3 fruit fly cellular contexts compared by ENCODE assay signal in the genomic region with DNA sequence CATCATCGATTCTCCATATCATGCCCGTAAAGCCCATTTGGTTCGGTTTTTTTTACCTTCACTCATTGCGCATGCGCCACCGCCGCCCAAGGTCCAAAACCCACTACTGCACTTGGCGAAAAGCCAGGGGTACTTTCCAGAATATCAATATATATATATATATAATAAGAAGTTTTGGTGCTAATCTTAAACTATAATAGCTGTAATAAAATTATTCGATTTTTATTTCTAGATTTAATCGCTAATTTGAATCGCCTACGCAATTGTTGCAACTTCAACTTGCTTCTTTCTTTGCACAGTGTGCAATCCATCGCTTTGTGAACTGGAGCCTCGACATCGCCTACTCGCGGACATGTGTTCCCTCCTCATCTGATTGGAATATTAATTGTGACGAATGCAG.
A peak's percentile ranks its signal among the peaks of the same experiment; 100 is the strongest.
TF ChIP-seq lines count a peak whose summit lies in the region.

No protein-coding gene starts in this region.

TF ChIP-seq in whole organism, embryonic, 481 proteins besides CTCF, POLR2A, EP300 and RAD21 (continued from another document and continues in another):
- TF ChIP-seq kay (GFP tag; optimal IDR thresholded peaks at IDR 0.05; lab: Kevin White, UChicago) = no peak
- TF ChIP-seq CG10267 (tag; optimal IDR thresholded peaks at IDR 0.05; lab: Kevin White, UChicago) = no peak
- peak in 1 of 3 experiments; percentile 24 for TF ChIP-seq lola (GFP tag; optimal IDR thresholded peaks at IDR 0.05; lab: Kevin White, UChicago)
- TF ChIP-seq CG2889 (GFP tag; IDR thresholded peaks at IDR 0.05; lab: Robert Waterston, UW) = no peak
- peak; percentile 16 for TF ChIP-seq CG12391 (tag; optimal IDR thresholded peaks at IDR 0.05; lab: Kevin White, UChicago)
- peak; percentile 9; the same call in 1 of the 2 replicates for TF ChIP-seq Drgx (GFP tag; IDR thresholded peaks at IDR 0.05; lab: Robert Waterston, UW)
- TF ChIP-seq Myb (GFP tag; optimal IDR thresholded peaks at IDR 0.05; lab: Kevin White, UChicago) = no peak
- TF ChIP-seq CG8765 (GFP tag; IDR thresholded peaks at IDR 0.05; lab: Robert Waterston, UW) = no peak
- no peak for TF ChIP-seq Oli (tag; optimal IDR thresholded peaks at IDR 0.05; lab: Kevin White, UChicago)
- no peak for TF ChIP-seq CG10654 (GFP tag; optimal IDR thresholded peaks at IDR 0.05; lab: Kevin White, UChicago)
- no peak for TF ChIP-seq hb (GFP tag; IDR thresholded peaks at IDR 0.05; lab: Robert Waterston, UW; ENCODE audit: partially characterized antibody)
- TF ChIP-seq ash1 (GFP tag; optimal IDR thresholded peaks at IDR 0.05; lab: Kevin White, UChicago) = no peak
- no peak for TF ChIP-seq jing (GFP tag; optimal IDR thresholded peaks at IDR 0.05; lab: Kevin White, UChicago)
- TF ChIP-seq dati (GFP tag; IDR thresholded peaks at IDR 0.05; lab: Robert Waterston, UW) = no peak
- TF ChIP-seq knrl (GFP tag; IDR thresholded peaks at IDR 0.05; lab: Robert Waterston, UW; ENCODE audit: partially characterized antibody) = no peak
- no peak for TF ChIP-seq twi (tag; optimal IDR thresholded peaks at IDR 0.05; lab: Kevin White, UChicago)
- TF ChIP-seq Stat92E (GFP tag; optimal IDR thresholded peaks at IDR 0.05; lab: Kevin White, UChicago) = no peak
- TF ChIP-seq Lpt (GFP tag; optimal IDR thresholded peaks at IDR 0.05; lab: Kevin White, UChicago) = no peak
- TF ChIP-seq ara (GFP tag; IDR thresholded peaks at IDR 0.05; lab: Robert Waterston, UW) = peak; percentile 23; the same call in 1 of the 2 replicates
- TF ChIP-seq CG10979 (tag; optimal IDR thresholded peaks at IDR 0.05; lab: Kevin White, UChicago) = peak; percentile 42
- 0 out of 2 replicates have a peak, but pooled peaks have one; percentile 9 for TF ChIP-seq lmd (GFP tag; IDR thresholded peaks at IDR 0.05; lab: Robert Waterston, UW)
- TF ChIP-seq z (GFP tag; IDR thresholded peaks at IDR 0.05; lab: Robert Waterston, UW) = no peak
- TF ChIP-seq tio (GFP tag; optimal IDR thresholded peaks at IDR 0.05; lab: Kevin White, UChicago) = no peak
- TF ChIP-seq CG8089 (GFP tag; optimal IDR thresholded peaks at IDR 0.05; lab: Kevin White, UChicago) = no peak
- no peak for TF ChIP-seq prd (optimal IDR thresholded peaks at IDR 0.05; lab: Kevin White, UChicago)
- TF ChIP-seq prd (GFP tag; IDR thresholded peaks at IDR 0.05; lab: Robert Waterston, UW) = no peak
- peak; percentile 14 for TF ChIP-seq CG6254 (GFP tag; optimal IDR thresholded peaks at IDR 0.05; lab: Kevin White, UChicago)
- TF ChIP-seq CG14710 (tag; optimal IDR thresholded peaks at IDR 0.05; lab: Kevin White, UChicago) = peak; percentile 20
- no peak for TF ChIP-seq Dfd (GFP tag; optimal IDR thresholded peaks at IDR 0.05; lab: Kevin White, UChicago)
- no peak for TF ChIP-seq ERR (GFP tag; optimal IDR thresholded peaks at IDR 0.05; lab: Kevin White, UChicago)
- no peak for TF ChIP-seq CG4617 (GFP tag; optimal IDR thresholded peaks at IDR 0.05; lab: Kevin White, UChicago; ENCODE audit: borderline replicate concordance)
- no peak for TF ChIP-seq vvl (GFP tag; IDR thresholded peaks at IDR 0.05; lab: Robert Waterston, UW)
- peak; percentile 31 for TF ChIP-seq Med (GFP tag; lab: Kevin White, UChicago)
- TF ChIP-seq CG2712 (tag; optimal IDR thresholded peaks at IDR 0.05; lab: Kevin White, UChicago) = peak; percentile 45
- no peak for TF ChIP-seq HmgD (GFP tag; optimal IDR thresholded peaks at IDR 0.05; lab: Kevin White, UChicago)
- no peak for TF ChIP-seq CG5953 (GFP tag; IDR thresholded peaks at IDR 0.05; lab: Robert Waterston, UW)
- no peak for TF ChIP-seq GATAe (GFP tag; conservative IDR thresholded peaks at IDR 0.05; lab: Robert Waterston, UW)
- TF ChIP-seq CG7987 (GFP tag; optimal IDR thresholded peaks at IDR 0.05; lab: Kevin White, UChicago) = no peak
- peak; percentile 6 for TF ChIP-seq CG15696 (tag; optimal IDR thresholded peaks at IDR 0.05; lab: Kevin White, UChicago)
- TF ChIP-seq gsb-n (tag; optimal IDR thresholded peaks at IDR 0.05; lab: Kevin White, UChicago) = peak; percentile 5
- no peak for TF ChIP-seq CG11093 (GFP tag; IDR thresholded peaks at IDR 0.05; lab: Robert Waterston, UW)
- peak; percentile 23; the same call in 1 of the 3 replicates for TF ChIP-seq CG17361 (GFP tag; IDR thresholded peaks at IDR 0.05; lab: Robert Waterston, UW)
- TF ChIP-seq al (GFP tag; IDR thresholded peaks at IDR 0.05; lab: Robert Waterston, UW) = no peak

TF ChIP-seq in whole organism, prepupa, 60 proteins besides CTCF, POLR2A, EP300 and RAD21 (continued from another document):
- TF ChIP-seq CG34406 (GFP tag; optimal IDR thresholded peaks at IDR 0.05; lab: Kevin White, UChicago) = peak; percentile 37
- TF ChIP-seq svp (GFP tag; lab: Kevin White, UChicago) = peak; percentile 52
- peak; percentile 63 for TF ChIP-seq Eip78C (GFP tag; lab: Kevin White, UChicago)
- TF ChIP-seq salr (GFP tag; optimal IDR thresholded peaks at IDR 0.05; lab: Kevin White, UChicago) = no peak
- no peak for TF ChIP-seq CG11902 (GFP tag; optimal IDR thresholded peaks at IDR 0.05; lab: Kevin White, UChicago)
- TF ChIP-seq CG32006 (GFP tag; optimal IDR thresholded peaks at IDR 0.05; lab: Kevin White, UChicago) = peak; percentile 44
- TF ChIP-seq Blimp-1 (GFP tag; optimal IDR thresholded peaks at IDR 0.05; lab: Kevin White, UChicago) = no peak
- no peak for TF ChIP-seq CG1621 (tag; optimal IDR thresholded peaks at IDR 0.05; lab: Kevin White, UChicago)
- TF ChIP-seq CG10669 (GFP tag; optimal IDR thresholded peaks at IDR 0.05; lab: Kevin White, UChicago) = peak; percentile 61
- TF ChIP-seq Hr38 (GFP tag; optimal IDR thresholded peaks at IDR 0.05; lab: Kevin White, UChicago) = no peak
- no peak for TF ChIP-seq CG6854 (GFP tag; optimal IDR thresholded peaks at IDR 0.05; lab: Kevin White, UChicago)
- TF ChIP-seq Hr4 (GFP tag; optimal IDR thresholded peaks at IDR 0.05; lab: Kevin White, UChicago) = no peak
- TF ChIP-seq CG3919 (GFP tag; optimal IDR thresholded peaks at IDR 0.05; lab: Kevin White, UChicago) = peak; percentile 31
- TF ChIP-seq Ets21C (GFP tag; optimal IDR thresholded peaks at IDR 0.05; lab: Kevin White, UChicago) = no peak
- TF ChIP-seq OdsH (GFP tag; optimal IDR thresholded peaks at IDR 0.05; lab: Kevin White, UChicago) = peak; percentile 39
- TF ChIP-seq fkh (GFP tag; optimal IDR thresholded peaks at IDR 0.05; lab: Kevin White, UChicago) = no peak
- peak; percentile 58 for TF ChIP-seq CG9139 (GFP tag; optimal IDR thresholded peaks at IDR 0.05; lab: Kevin White, UChicago)
- no peak for TF ChIP-seq Gug (GFP tag; IDR thresholded peaks at IDR 0.05; lab: Robert Waterston, UW)
- no peak for TF ChIP-seq Eip75B (GFP tag; optimal IDR thresholded peaks at IDR 0.05; lab: Kevin White, UChicago)
- TF ChIP-seq CG16779 (tag; optimal IDR thresholded peaks at IDR 0.05; lab: Kevin White, UChicago) = no peak
- TF ChIP-seq CG11294 (GFP tag; IDR thresholded peaks at IDR 0.05; lab: Robert Waterston, UW) = no peak
- TF ChIP-seq topi (GFP tag; optimal IDR thresholded peaks at IDR 0.05; lab: Kevin White, UChicago) = no peak
- TF ChIP-seq fd59A (GFP tag; optimal IDR thresholded peaks at IDR 0.05; lab: Kevin White, UChicago) = peak; percentile 4
- TF ChIP-seq dac (GFP tag; optimal IDR thresholded peaks at IDR 0.05; lab: Kevin White, UChicago) = no peak
- TF ChIP-seq CG8632 (GFP tag; optimal IDR thresholded peaks at IDR 0.05; lab: Kevin White, UChicago) = peak; percentile 36
- TF ChIP-seq pdm3 (GFP tag; optimal IDR thresholded peaks at IDR 0.05; lab: Kevin White, UChicago) = peak; percentile 5
- no peak for TF ChIP-seq Met (GFP tag; optimal IDR thresholded peaks at IDR 0.05; lab: Kevin White, UChicago)
- peak; percentile 8 for TF ChIP-seq esn (GFP tag; optimal IDR thresholded peaks at IDR 0.05; lab: Kevin White, UChicago)
- peak; percentile 44 for TF ChIP-seq spab (GFP tag; optimal IDR thresholded peaks at IDR 0.05; lab: Kevin White, UChicago)
- TF ChIP-seq Eip93F (GFP tag; optimal IDR thresholded peaks at IDR 0.05; lab: Kevin White, UChicago) = no peak
- TF ChIP-seq CG15336 (GFP tag; IDR thresholded peaks at IDR 0.05; lab: Robert Waterston, UW) = peak; percentile 41; the same call in 1 of the 2 replicates
- no peak for TF ChIP-seq Sox15 (GFP tag; optimal IDR thresholded peaks at IDR 0.05; lab: Kevin White, UChicago)
- peak; percentile 56 for TF ChIP-seq CG6808 (GFP tag; optimal IDR thresholded peaks at IDR 0.05; lab: Kevin White, UChicago)
- TF ChIP-seq Sox102F (GFP tag; optimal IDR thresholded peaks at IDR 0.05; lab: Kevin White, UChicago) = no peak
- TF ChIP-seq CG10631 (GFP tag; optimal IDR thresholded peaks at IDR 0.05; lab: Kevin White, UChicago) = peak; percentile 57
- TF ChIP-seq CG8119 (GFP tag; IDR thresholded peaks at IDR 0.05; lab: Robert Waterston, UW) = no peak
- TF ChIP-seq CG6163 (GFP tag; IDR thresholded peaks at IDR 0.05; lab: Robert Waterston, UW) = peak; percentile 66; the same call in 2 of the 3 replicates
- TF ChIP-seq CG31627 (GFP tag; optimal IDR thresholded peaks at IDR 0.05; lab: Kevin White, UChicago) = no peak
TF ChIP-seq in whole organism, prepupa: peak in this region for 24.

TF ChIP-seq in whole organism, wandering third instar larva, 38 proteins besides CTCF, POLR2A, EP300 and RAD21 (continued from another document):
- TF ChIP-seq dmrt93B (GFP tag; optimal IDR thresholded peaks at IDR 0.05; lab: Kevin White, UChicago) (peak; percentile 0), jim (GFP tag; optimal IDR thresholded peaks at IDR 0.05; lab: Kevin White, UChicago) (no peak)
